Worm (Caenorhabditis elegans): ENCODE measurements around the gene Y39A1A.2.

The Y39A1A.2 gene

ce11 chrIII:10599699-10600098 is 3.7 kb downstream of the Y39A1A.2 start (continued):
- TF ChIP-seq mes-4 (tag; optimal IDR thresholded peaks at IDR 0.05) (no peak), F33H1.4 (GFP tag; IDR thresholded peaks at IDR 0.05) (no peak), sea-2 (GFP tag; IDR thresholded peaks at IDR 0.05) (no peak), hsf-1 (GFP tag; IDR thresholded peaks at IDR 0.05) (no peak), zim-3 (tag; optimal IDR thresholded peaks at IDR 0.05) (no peak), K12H6.12 (tag; optimal IDR thresholded peaks at IDR 0.05) (peak; percentile 29), F10E7.11 (tag; optimal IDR thresholded peaks at IDR 0.05) (no peak), nhr-90 (tag; optimal IDR thresholded peaks at IDR 0.05) (no peak), ccch-3 (GFP tag; optimal IDR thresholded peaks at IDR 0.05) (no peak), nhr-27 (tag; optimal IDR thresholded peaks at IDR 0.05) (no peak), ceh-100 (GFP tag; IDR thresholded peaks at IDR 0.05) (0 out of 2 replicates have a peak, but pooled peaks have one; percentile 9), ztf-22 (GFP tag; optimal IDR thresholded peaks at IDR 0.05) (no peak), egl-18 (GFP tag; IDR thresholded peaks at IDR 0.05) (no peak), efl-1 (GFP tag; optimal IDR thresholded peaks at IDR 0.05) (no peak), ets-4 (GFP tag; optimal IDR thresholded peaks at IDR 0.05) (no peak), cebp-1 (GFP tag; IDR thresholded peaks at IDR 0.05) (peak; percentile 59; the same call in 1 of the 2 replicates), cebp-1 (tag; optimal IDR thresholded peaks at IDR 0.05) (peak; percentile 92), mel-28 (tag; optimal IDR thresholded peaks at IDR 0.05; ENCODE audit: borderline replicate concordance) (no peak), nfyb-1 (GFP tag; IDR thresholded peaks at IDR 0.05) (no peak), rpc-1 (optimal IDR thresholded peaks at IDR 0.05) (no peak), rpc-1 (tag; optimal IDR thresholded peaks at IDR 0.05) (no peak), attf-6 (GFP tag; IDR thresholded peaks at IDR 0.05) (no peak), hrde-1 (tag; optimal IDR thresholded peaks at IDR 0.05; ENCODE audit: borderline replicate concordance) (no peak), aptf-2 (GFP tag; conservative IDR thresholded peaks at IDR 0.05) (no peak), ceh-91 (GFP tag; IDR thresholded peaks at IDR 0.05) (no peak), dox-1 (GFP tag; IDR thresholded peaks at IDR 0.05) (no peak), bed-2 (GFP tag; IDR thresholded peaks at IDR 0.05) (no peak), nhr-179 (tag; optimal IDR thresholded peaks at IDR 0.05) (no peak), F39B2.1 (GFP tag; IDR thresholded peaks at IDR 0.05) (no peak), T07F8.4 (tag; optimal IDR thresholded peaks at IDR 0.05) (no peak), D2030.7 (GFP tag; IDR thresholded peaks at IDR 0.05) (no peak), athp-1 (tag; optimal IDR thresholded peaks at IDR 0.05) (no peak), F57C9.4 (tag; optimal IDR thresholded peaks at IDR 0.05) (no peak), lsy-27 (tag; optimal IDR thresholded peaks at IDR 0.05; ENCODE audit: borderline replicate concordance, insufficient read depth) (no peak), attf-3 (GFP tag; conservative IDR thresholded peaks at IDR 0.05) (no peak), tlf-1 (GFP tag; optimal IDR thresholded peaks at IDR 0.05) (no peak), ztf-18 (tag; optimal IDR thresholded peaks at IDR 0.05) (peak; percentile 29), egl-44 (GFP tag; IDR thresholded peaks at IDR 0.05) (peak; percentile 32; the same call in 1 of the 2 replicates)

- TF ChIP-seq F10E7.11 (tag; optimal IDR thresholded peaks at IDR 0.05) (no peak), cebp-1 (GFP tag; IDR thresholded peaks at IDR 0.05) (no peak), cebp-1 (tag; optimal IDR thresholded peaks at IDR 0.05) (peak; percentile 14)
These were observed 7.0 kb downstream of the Y39A1A.2 start, which contains the start of gene Y39A1A.3 for ce11 chrIII:10596387-10596786. TSS of gene Y39A1A.3 (minus strand) at chrIII:10596487.

DNA sequence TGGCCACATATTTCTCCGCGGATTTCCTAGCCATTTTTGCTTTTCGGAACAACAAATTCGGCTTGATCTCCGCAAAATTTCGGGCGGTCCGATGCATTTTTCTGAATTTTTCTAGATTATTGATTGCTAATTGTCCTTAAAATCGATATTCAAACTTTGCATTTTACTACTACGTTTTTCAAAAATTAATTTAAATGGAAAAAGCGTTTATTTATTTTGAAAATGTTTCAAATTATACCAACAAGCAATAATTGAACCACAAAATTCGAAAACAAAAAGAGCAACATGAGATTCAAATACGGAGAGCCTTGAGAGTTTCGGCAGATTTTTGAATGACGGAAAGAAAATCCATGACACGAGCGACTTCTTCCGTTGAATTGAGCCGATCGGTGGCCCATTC is 8.3 kb downstream of the Y39A1A.2 start, which contains the start of gene Y45F3A.9:
Y45F3A.9 (minus strand) TSS at position 101 of the 400 bp plus-strand sequence.
- TF ChIP-seq Y95B8A.8 (GFP tag; IDR thresholded peaks at IDR 0.05) = no peak
- TF ChIP-seq mes-4 (tag; optimal IDR thresholded peaks at IDR 0.05) = no peak
- no peak for TF ChIP-seq madf-10 (tag; optimal IDR thresholded peaks at IDR 0.05)
- no peak for TF ChIP-seq nfya-2 (GFP tag; IDR thresholded peaks at IDR 0.05)
- TF ChIP-seq let-526 (GFP tag; IDR thresholded peaks at IDR 0.05) = no peak
- TF ChIP-seq nfyb-1 (GFP tag; IDR thresholded peaks at IDR 0.05) = no peak
- no peak for TF ChIP-seq nhr-27 (tag; optimal IDR thresholded peaks at IDR 0.05)
- TF ChIP-seq madf-8 (GFP tag; conservative IDR thresholded peaks at IDR 0.05) = no peak
- no peak for TF ChIP-seq snpc-3.4 (tag; optimal IDR thresholded peaks at IDR 0.05)
- TF ChIP-seq madf-3 (GFP tag; IDR thresholded peaks at IDR 0.05) = no peak
- TF ChIP-seq B0035.1 (tag; optimal IDR thresholded peaks at IDR 0.05) = no peak
- no peak for TF ChIP-seq ceh-100 (GFP tag; IDR thresholded peaks at IDR 0.05)
- TF ChIP-seq hmg-1.2 (GFP tag; IDR thresholded peaks at IDR 0.05) = no peak
- TF ChIP-seq lsl-1 (GFP tag; optimal IDR thresholded peaks at IDR 0.05) = no peak
- TF ChIP-seq bed-1 (GFP tag; IDR thresholded peaks at IDR 0.05) = no peak
